Fruit fly (Drosophila melanogaster): ENCODE measurements around the gene Cph.

Cph gene

DNA sequence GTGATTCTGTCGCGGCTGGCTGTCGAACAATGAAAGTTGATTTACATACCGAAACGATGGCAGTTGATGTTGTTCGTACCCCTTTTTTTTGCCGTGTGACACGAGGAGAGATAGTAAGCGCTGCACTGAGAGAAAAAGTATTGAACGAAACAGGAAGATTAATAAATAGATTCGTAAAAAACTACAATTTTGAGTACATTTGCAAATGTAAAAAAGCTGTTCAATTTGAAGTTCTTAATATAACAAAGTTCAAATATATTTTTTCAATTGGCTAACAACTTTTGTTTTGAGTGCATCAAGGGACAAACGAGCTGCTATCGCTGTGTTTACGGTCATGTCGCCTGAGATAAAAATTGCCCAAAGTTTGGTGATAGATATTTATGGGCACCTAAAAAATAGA, 15.5 kb upstream of the Cph start (continued):
- TF ChIP-seq Aef1 (GFP tag; IDR thresholded peaks at IDR 0.05) (no peak), yki (optimal IDR thresholded peaks at IDR 0.05) (no peak), CG9727 (GFP tag; optimal IDR thresholded peaks at IDR 0.05) (peak; percentile 13), CG9876 (GFP tag; optimal IDR thresholded peaks at IDR 0.05) (no peak), CG17359 (tag; optimal IDR thresholded peaks at IDR 0.05) (no peak), Max (GFP tag; optimal IDR thresholded peaks at IDR 0.05) (no peak), CG8359 (GFP tag; optimal IDR thresholded peaks at IDR 0.05; ENCODE audit: borderline replicate concordance) (no peak), Optix (GFP tag; IDR thresholded peaks at IDR 0.05) (no peak), al (GFP tag; IDR thresholded peaks at IDR 0.05) (no peak), tap (tag; optimal IDR thresholded peaks at IDR 0.05) (no peak), CG13287 (GFP tag; IDR thresholded peaks at IDR 0.05; ENCODE audit: partially characterized antibody) (no peak), CG16863 (GFP tag; optimal IDR thresholded peaks at IDR 0.05) (no peak), sisA (GFP tag; IDR thresholded peaks at IDR 0.05) (no peak), ssp (GFP tag; IDR thresholded peaks at IDR 0.05) (no peak), Xrp1 (GFP tag; IDR thresholded peaks at IDR 0.05) (peak; percentile 47; the same call in 1 of the 2 replicates), CG6272 (GFP tag; IDR thresholded peaks at IDR 0.05) (no peak), ftz-f1 (GFP tag; optimal IDR thresholded peaks at IDR 0.05) (no peak), CG18011 (GFP tag; optimal IDR thresholded peaks at IDR 0.05) (no peak), chm (GFP tag; IDR thresholded peaks at IDR 0.05) (no peak), HHEX (GFP tag; optimal IDR thresholded peaks at IDR 0.05) (no peak), Sry-δ (GFP tag; optimal IDR thresholded peaks at IDR 0.05) (no peak), CG14860 (GFP tag; IDR thresholded peaks at IDR 0.05; ENCODE audit: partially characterized antibody) (no peak), mld (GFP tag; IDR thresholded peaks at IDR 0.05; ENCODE audit: partially characterized antibody) (no peak), BtbVII (GFP tag; optimal IDR thresholded peaks at IDR 0.05) (no peak), aop (GFP tag; IDR thresholded peaks at IDR 0.05) (no peak), pnt (GFP tag; optimal IDR thresholded peaks at IDR 0.05) (no peak), croc (GFP tag; conservative IDR thresholded peaks at IDR 0.05) (no peak), CG14441 (GFP tag; IDR thresholded peaks at IDR 0.05) (no peak), disco-r (GFP tag; optimal IDR thresholded peaks at IDR 0.05) (no peak), sens (GFP tag) (peak; percentile 87), az2 (GFP tag; optimal IDR thresholded peaks at IDR 0.05) (no peak), nmo (GFP tag; optimal IDR thresholded peaks at IDR 0.05) (peak; percentile 18), CG7786 (GFP tag; optimal IDR thresholded peaks at IDR 0.05) (no peak), CG17802 (tag; optimal IDR thresholded peaks at IDR 0.05) (no peak), CG13123 (GFP tag; optimal IDR thresholded peaks at IDR 0.05) (no peak), CG32767 (GFP tag; IDR thresholded peaks at IDR 0.05) (no peak), Xbp1 (GFP tag; optimal IDR thresholded peaks at IDR 0.05) (no peak), CG3407 (GFP tag; optimal IDR thresholded peaks at IDR 0.05) (no peak), so (GFP tag; IDR thresholded peaks at IDR 0.05) (no peak), zen (tag; optimal IDR thresholded peaks at IDR 0.05) (peak; percentile 51), vfl (GFP tag; optimal IDR thresholded peaks at IDR 0.05) (no peak), gro (GFP tag; optimal IDR thresholded peaks at IDR 0.05) (no peak), dmrt11E (tag; optimal IDR thresholded peaks at IDR 0.05) (peak; percentile 59), CG15011 (GFP tag; optimal IDR thresholded peaks at IDR 0.05) (no peak), CG8388 (GFP tag; optimal IDR thresholded peaks at IDR 0.05) (peak; percentile 19), CrebB (tag; optimal IDR thresholded peaks at IDR 0.05) (no peak), CG15479 (GFP tag; optimal IDR thresholded peaks at IDR 0.05) (no peak), CG18262 (tag; optimal IDR thresholded peaks at IDR 0.05) (peak; percentile 26), CG10431 (GFP tag; optimal IDR thresholded peaks at IDR 0.05) (no peak), Oli (tag; optimal IDR thresholded peaks at IDR 0.05) (peak; percentile 14), CG31365 (tag; optimal IDR thresholded peaks at IDR 0.05) (no peak), vvl (GFP tag; IDR thresholded peaks at IDR 0.05) (no peak), PHDP (tag; optimal IDR thresholded peaks at IDR 0.05) (no peak)
